Fruit fly (Drosophila melanogaster) whole organism, adult: ENCODE measurements around the gene PDCD-5.

Source experiments
- CG14711 ChIP-seq: fragments of 200-800 bp; sonication (Bioruptor generic); optimal IDR thresholded peaks from 2 replicates; lab custom pipeline; 2018; ENCODE audit warnings: missing biosample characterization, mild to moderate bottlenecking, missing genetic modification characterization, moderate library complexity
- CG5204 ChIP-seq: fragments of 200-800 bp; sonication (Bioruptor generic); optimal IDR thresholded peaks from 2 replicates; lab custom pipeline; 2016; ENCODE audit warnings: missing biosample characterization, missing genetic modification characterization
- Clk ChIP-seq: fragments of 200-800 bp; sonication (Bioruptor generic); optimal IDR thresholded peaks from 2 replicates; lab custom pipeline; 2017; ENCODE audit warnings: missing biosample characterization, missing genetic modification characterization
- Hr96 ChIP-seq: fragments of 200-800 bp; sonication (Bioruptor generic); optimal IDR thresholded peaks from 2 replicates; lab custom pipeline; 2016; ENCODE audit warnings: missing biosample characterization, missing genetic modification characterization
- Mnt ChIP-seq: fragments of 200-800 bp; sonication (Bioruptor generic); optimal IDR thresholded peaks from 2 replicates; lab custom pipeline; 2016; ENCODE audit warnings: missing biosample characterization, mild to moderate bottlenecking, missing genetic modification characterization
- cic ChIP-seq: fragments of 200-800 bp; sonication (Bioruptor generic); optimal IDR thresholded peaks from 2 replicates; lab custom pipeline; 2017; ENCODE audit warnings: missing biosample characterization, mild to moderate bottlenecking, missing genetic modification characterization, moderate library complexity

DNA sequence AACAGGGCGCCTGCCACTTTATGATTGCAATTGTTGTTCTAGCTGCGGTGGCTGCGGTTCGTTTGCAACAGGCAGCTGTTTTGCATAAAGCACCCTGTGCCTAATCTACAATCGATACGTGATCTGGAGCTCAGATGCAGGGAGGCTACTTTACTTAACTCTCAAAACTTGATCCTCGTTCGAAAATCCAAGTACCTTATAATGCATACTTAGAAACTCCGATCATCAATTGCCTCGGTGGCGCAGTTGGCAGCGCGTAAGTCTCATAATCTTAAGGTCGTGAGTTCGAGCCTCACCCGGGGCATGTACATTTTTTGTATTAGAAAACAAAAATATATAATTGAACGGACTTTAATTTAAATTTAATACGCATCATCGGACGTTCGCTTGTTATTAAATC is 10.0 kb downstream of the PDCD-5 start:
- TF ChIP-seq Hr96 (GFP tag; lab: Kevin White, UChicago), result no peak
- TF ChIP-seq Clk (GFP tag; lab: Kevin White, UChicago), result no peak
- no peak for TF ChIP-seq Mnt
- no peak for TF ChIP-seq CG5204 (GFP tag; lab: Kevin White, UChicago)
- TF ChIP-seq cic (GFP tag; lab: Kevin White, UChicago), result no peak
- TF ChIP-seq CG14711 (tag; lab: Kevin White, UChicago), result no peak
